Fruit fly (Drosophila melanogaster): Measurements from ENCODE around the gene CG14053.
A peak's percentile ranks its signal among the peaks of the same experiment; 100 is the strongest.

The CG14053 gene

DNA sequence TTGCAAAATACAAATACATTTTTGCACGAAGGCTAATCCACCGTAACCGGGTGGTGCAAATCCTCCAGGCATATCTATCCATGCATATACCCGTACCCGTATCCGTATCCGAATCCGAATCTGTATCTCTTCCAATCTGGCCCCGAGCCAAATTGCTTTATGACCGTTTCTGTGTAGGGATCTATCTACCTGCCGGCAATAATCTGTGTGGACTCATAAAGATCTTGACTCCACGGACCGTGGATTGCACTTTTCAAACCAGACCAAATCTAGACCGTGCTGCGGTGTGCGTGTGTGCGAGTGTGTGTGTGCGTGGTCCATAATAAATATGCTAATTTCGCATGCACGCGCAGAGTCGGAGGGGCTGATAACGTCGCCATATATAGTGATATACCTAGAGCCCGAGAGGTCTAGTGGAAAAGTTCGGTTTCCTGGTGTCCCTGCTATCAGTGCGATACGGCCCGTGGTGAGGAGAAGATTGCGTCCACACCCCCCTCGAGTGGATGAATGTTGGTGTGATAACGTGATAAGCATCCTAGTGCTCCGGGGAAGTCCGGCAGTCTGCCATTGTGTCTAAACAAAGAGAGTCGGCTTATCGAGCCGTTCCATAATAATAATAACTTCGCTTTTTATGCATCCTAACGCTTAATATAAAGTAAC, 51.3 kb downstream of the CG14053 start (continued):
- TF ChIP-seq Hey (tag; optimal IDR thresholded peaks at IDR 0.05) (peak; percentile 56), HmgZ (tag; optimal IDR thresholded peaks at IDR 0.05) (peak; percentile 47), cad (GFP tag; optimal IDR thresholded peaks at IDR 0.05) (peak; percentile 95), CG10543 (GFP tag; optimal IDR thresholded peaks at IDR 0.05) (peak; percentile 47), zfh1 (GFP tag; IDR thresholded peaks at IDR 0.05) (no peak), Ada2b (GFP tag; IDR thresholded peaks at IDR 0.05) (peak; percentile 1; the same call in 1 of the 2 replicates), zen (tag; optimal IDR thresholded peaks at IDR 0.05) (peak; percentile 39), mirr (GFP tag; optimal IDR thresholded peaks at IDR 0.05) (no peak)

DNA sequence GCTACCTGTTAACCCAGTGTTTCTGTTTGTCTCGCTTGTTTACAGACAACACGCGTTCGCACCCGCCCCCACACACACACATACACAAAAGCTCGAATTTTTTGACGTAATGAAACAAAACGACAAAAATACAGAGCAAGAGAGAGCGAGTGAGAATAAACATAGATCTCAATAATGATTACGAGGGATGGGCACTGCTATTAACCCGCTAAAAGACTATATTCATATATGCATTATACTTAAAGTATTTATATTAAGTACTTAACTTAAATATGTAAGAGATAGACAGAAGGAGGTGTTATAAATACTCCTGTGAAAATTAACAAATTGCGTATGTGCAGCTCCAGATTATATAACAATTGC, 51.9 kb downstream of the CG14053 start:
- TF ChIP-seq CG1647 (GFP tag; optimal IDR thresholded peaks at IDR 0.05) (peak; percentile 16), CG6689 (GFP tag; IDR thresholded peaks at IDR 0.05) (peak; percentile 43), grau (tag; optimal IDR thresholded peaks at IDR 0.05) (peak; percentile 68), HLH3B (GFP tag; IDR thresholded peaks at IDR 0.05) (peak; percentile 20; the same call in 1 of the 2 replicates), Sox102F (GFP tag; optimal IDR thresholded peaks at IDR 0.05) (peak; percentile 50), CG9932 (GFP tag; IDR thresholded peaks at IDR 0.05) (peak; percentile 60), CG13123 (GFP tag; optimal IDR thresholded peaks at IDR 0.05) (peak; percentile 48), Xrp1 (GFP tag; IDR thresholded peaks at IDR 0.05) (peak; percentile 39; the same call in 1 of the 2 replicates), nmo (GFP tag; optimal IDR thresholded peaks at IDR 0.05) (peak; percentile 25), lab (GFP tag; optimal IDR thresholded peaks at IDR 0.05) (peak; percentile 69), CG34376 (GFP tag; optimal IDR thresholded peaks at IDR 0.05) (peak; percentile 55), otp (GFP tag; IDR thresholded peaks at IDR 0.05) (0 out of 3 replicates have a peak, but pooled peaks have one; percentile 35), Elba2 (GFP tag; optimal IDR thresholded peaks at IDR 0.05) (no peak), sima (GFP tag; optimal IDR thresholded peaks at IDR 0.05) (no peak), Drgx (GFP tag; IDR thresholded peaks at IDR 0.05) (peak; percentile 51; the same call in 1 of the 2 replicates), crp (GFP tag; optimal IDR thresholded peaks at IDR 0.05) (no peak), CG9876 (GFP tag; optimal IDR thresholded peaks at IDR 0.05) (no peak), Oli (tag; optimal IDR thresholded peaks at IDR 0.05) (peak; percentile 45), Dek (tag; optimal IDR thresholded peaks at IDR 0.05) (peak; percentile 43), Pdp1 (GFP tag; optimal IDR thresholded peaks at IDR 0.05) (peak; percentile 2 to 90), hb (GFP tag; IDR thresholded peaks at IDR 0.05; ENCODE audit: partially characterized antibody) (no peak), pnt (GFP tag; optimal IDR thresholded peaks at IDR 0.05) (no peak), CG12769 (tag; optimal IDR thresholded peaks at IDR 0.05) (peak; percentile 56), CG2120 (GFP tag; optimal IDR thresholded peaks at IDR 0.05) (peak; percentile 57), gcm (GFP tag; optimal IDR thresholded peaks at IDR 0.05) (peak; percentile 1), Trl (optimal IDR thresholded peaks at IDR 0.05) (no peak), Trl (GFP tag; optimal IDR thresholded peaks at IDR 0.05) (peak; percentile 43), da (GFP tag; optimal IDR thresholded peaks at IDR 0.05) (no peak), CG6813 (GFP tag; optimal IDR thresholded peaks at IDR 0.05) (peak; percentile 73), CG14667 (GFP tag; IDR thresholded peaks at IDR 0.05) (no peak), Lpt (GFP tag; optimal IDR thresholded peaks at IDR 0.05) (no peak), Neu2 (GFP tag; optimal IDR thresholded peaks at IDR 0.05; ENCODE audit: borderline replicate concordance) (no peak), CG1233 (GFP tag; optimal IDR thresholded peaks at IDR 0.05) (peak; percentile 60), Kr (GFP tag; optimal IDR thresholded peaks at IDR 0.05) (no peak), CG11504 (tag; optimal IDR thresholded peaks at IDR 0.05) (peak; percentile 61), HmgD (GFP tag; optimal IDR thresholded peaks at IDR 0.05) (no peak), Lim3 (GFP tag; IDR thresholded peaks at IDR 0.05) (no peak), chm (GFP tag; IDR thresholded peaks at IDR 0.05) (peak; percentile 75; the same call in 1 of the 2 replicates), ERR (GFP tag; optimal IDR thresholded peaks at IDR 0.05) (no peak), ci (GFP tag; IDR thresholded peaks at IDR 0.05) (peak; percentile 80), sens-2 (GFP tag; IDR thresholded peaks at IDR 0.05) (no peak), Ets65A (GFP tag) (no peak)
